Fruit fly (Drosophila melanogaster) whole organism, wandering third instar larva: ENCODE results near the gene CG9121.

ENCODE experiments used
- Jra ChIP-seq: sonication (Bioruptor generic); optimal IDR thresholded peaks from 2 replicates; lab custom pipeline; 2016; ENCODE audit warnings: missing biosample characterization, missing genetic modification characterization
- foxo ChIP-seq, 2 experiments: fragments of 200-800 bp; sonication (Bioruptor generic); optimal IDR thresholded peaks; 2 replicates in 1 of 2; 3 replicates in 1 of 2; lab custom pipeline; 2016 to 2017; ENCODE audit warnings: missing biosample characterization in 2 of 2, missing genetic modification characterization in 2 of 2
- fru ChIP-seq: fragments of 200-800 bp; sonication (Bioruptor generic); optimal IDR thresholded peaks from 3 replicates; lab custom pipeline; 2016; ENCODE audit warnings: missing biosample characterization, mild to moderate bottlenecking, missing genetic modification characterization
- h ChIP-seq: fragments of 200-800 bp; sonication (Bioruptor generic); optimal IDR thresholded peaks from 3 replicates; lab custom pipeline; 2016; ENCODE audit warnings: missing biosample characterization, mild to moderate bottlenecking, missing genetic modification characterization
- psq ChIP-seq: fragments of 200-800 bp; sonication (Bioruptor generic); optimal IDR thresholded peaks from 3 replicates; lab custom pipeline; 2017; ENCODE audit warnings: missing biosample characterization, mild to moderate bottlenecking, missing genetic modification characterization, moderate library complexity

DNA sequence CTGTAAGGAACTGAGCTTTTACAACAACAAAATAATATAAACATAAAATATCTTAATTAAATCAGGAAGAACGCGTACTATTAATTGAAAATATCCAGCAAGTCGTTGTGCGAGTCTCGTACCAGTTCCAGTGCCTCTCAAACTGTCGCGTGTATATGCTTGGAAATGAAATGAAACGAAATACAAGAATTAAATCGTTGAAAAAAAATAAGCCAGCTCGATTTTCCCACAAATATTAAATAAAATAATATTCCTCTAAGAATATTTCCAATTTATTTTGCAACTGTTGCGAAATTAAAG lies 21.1 kb downstream of the CG9121 start:
- TF ChIP-seq foxo (GFP tag; optimal IDR thresholded peaks at IDR 0.05; lab: Kevin White, UChicago) (no peak), fru (GFP tag; lab: Kevin White, UChicago) (no peak), h (GFP tag; lab: Kevin White, UChicago) (no peak), Jra (GFP tag; lab: Kevin White, UChicago) (no peak), psq (no peak)
